Fruit fly (Drosophila melanogaster): ENCODE data around the gene CG32486.

- TF ChIP-seq Clk (GFP tag; optimal IDR thresholded peaks at IDR 0.05) = no peak
- TF ChIP-seq cnc (optimal IDR thresholded peaks at IDR 0.05) = no peak
- TF ChIP-seq bab1 (GFP tag; optimal IDR thresholded peaks at IDR 0.05) = no peak
These were observed 37.5 kb upstream of the CG32486 start for dm6 chr3L:3108040-3108615.

Measured in whole organism, adult.